Worm (Caenorhabditis elegans): ENCODE results near the gene cdk-11.1.

DNA sequence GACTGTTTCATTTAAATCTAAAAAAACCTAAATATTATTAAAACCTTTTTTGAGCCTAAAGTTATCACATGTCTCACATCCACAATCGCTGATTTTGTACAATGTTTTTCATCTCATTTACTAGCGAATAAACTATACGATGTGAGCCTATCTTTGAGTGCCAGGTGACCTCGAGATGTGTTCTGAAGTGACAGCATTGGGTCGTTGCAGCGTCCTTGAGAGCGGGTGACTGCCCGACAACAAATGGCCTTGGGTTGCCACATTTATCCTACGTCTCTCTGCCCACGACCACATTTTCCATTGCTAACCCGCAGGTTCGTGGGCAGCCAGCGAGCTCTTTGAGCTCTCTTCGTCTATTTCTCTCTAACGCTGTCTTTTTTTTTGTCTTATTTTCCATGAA is 32.1 kb upstream of the cdk-11.1 start, which contains the start of gene lir-2:
- TF ChIP-seq lin-13 (GFP tag; optimal IDR thresholded peaks at IDR 0.05) (no peak), ZK546.5 (tag; optimal IDR thresholded peaks at IDR 0.05) (no peak), elt-1 (tag; optimal IDR thresholded peaks at IDR 0.05) (no peak), mdl-1 (tag; optimal IDR thresholded peaks at IDR 0.05) (no peak), nhr-23 (tag; optimal IDR thresholded peaks at IDR 0.05) (no peak), nhr-6 (tag; optimal IDR thresholded peaks at IDR 0.05) (no peak), C34F6.9 (tag; optimal IDR thresholded peaks at IDR 0.05) (no peak), ama-1 (optimal IDR thresholded peaks at IDR 0.05) (no peak), unc-39 (tag; optimal IDR thresholded peaks at IDR 0.05) (no peak), unc-62 (GFP tag; optimal IDR thresholded peaks at IDR 0.05) (no peak), blmp-1 (tag; optimal IDR thresholded peaks at IDR 0.05; ENCODE audit: insufficient read depth) (no peak), egl-27 (tag; optimal IDR thresholded peaks at IDR 0.05) (no peak), ceh-16 (tag; optimal IDR thresholded peaks at IDR 0.05) (no peak), unc-55 (GFP tag; optimal IDR thresholded peaks at IDR 0.05) (no peak)

All from whole organism, L2 larva.